Worm (Caenorhabditis elegans) whole organism, L2 larva: ENCODE measurements around the gene C28H8.2.

ENCODE experiments used
- nhr-237 ChIP-seq: fragments of 150-350 bp; optimal IDR thresholded peaks from 2 replicates; lab custom pipeline; 2014; ENCODE audit warnings: missing biosample characterization, missing genetic modification characterization
- sma-3 ChIP-seq: sonication (generic microtip); optimal IDR thresholded peaks from 2 replicates; lab custom pipeline; 2016; ENCODE audit warnings: missing genetic modification reagents, missing genetic modification characterization, missing compliant biosample characterization
- sma-9 ChIP-seq, 2 experiments: fragments of 150-350 bp in 1 of 2; sonication (generic microtip) in 1 of 2; optimal IDR thresholded peaks; 2 replicates each; lab custom pipeline; 2014 to 2016; ENCODE audit warnings: missing genetic modification characterization in 2 of 2, mild to moderate bottlenecking in 1 of 2, missing biosample characterization in 1 of 2, missing compliant biosample characterization in 1 of 2, missing genetic modification reagents in 1 of 2, moderate library complexity in 1 of 2
- snpc-4 ChIP-seq: fragments of 150-350 bp; optimal IDR thresholded peaks from 2 replicates; lab custom pipeline; 2014; ENCODE audit warnings: missing biosample characterization, missing genetic modification characterization
- unc-39 ChIP-seq: fragments of 150-350 bp; optimal IDR thresholded peaks from 2 replicates; lab custom pipeline; 2014; ENCODE audit warnings: missing biosample characterization, missing genetic modification characterization
- zag-1 ChIP-seq: fragments of 150-350 bp; optimal IDR thresholded peaks from 2 replicates; lab custom pipeline; 2014; ENCODE audit warnings: missing biosample characterization, missing genetic modification characterization
- ztf-4 ChIP-seq: fragments of 150-350 bp; optimal IDR thresholded peaks from 2 replicates; lab custom pipeline; 2014; ENCODE audit warnings: missing biosample characterization, missing genetic modification characterization

ce11 chrIII:5906059-5906458 lies 14.1 kb upstream of the C28H8.2 start, which contains the start of gene dpff-1:
- TF ChIP-seq zag-1 (tag; lab: Kevin White, UChicago) (no peak), ztf-4 (tag; lab: Kevin White, UChicago) (no peak), snpc-4 (tag; lab: Kevin White, UChicago) (no peak), unc-39 (tag; lab: Kevin White, UChicago) (no peak), sma-3 (GFP tag; lab: Kevin White, UChicago) (no peak), sma-9 (GFP tag; optimal IDR thresholded peaks at IDR 0.05; lab: Kevin White, UChicago) (no peak), sma-9 (tag; optimal IDR thresholded peaks at IDR 0.05; lab: Kevin White, UChicago) (no peak), nhr-237 (no peak)
